Worm (Caenorhabditis elegans): ENCODE results near the gene C16D9.3.

Gene C16D9.3

ce11 chrV:8223417-8223816 is 16.4 kb downstream of the C16D9.3 start (continued):
- TF ChIP-seq cebp-2 (GFP tag; IDR thresholded peaks at IDR 0.05): 0 out of 2 replicates have a peak, but pooled peaks have one; percentile 57
- no peak for TF ChIP-seq F55B11.4 (tag; optimal IDR thresholded peaks at IDR 0.05; ENCODE audit: borderline replicate concordance, insufficient read depth)
- no peak for TF ChIP-seq T26A5.8 (tag; optimal IDR thresholded peaks at IDR 0.05)
- no peak for TF ChIP-seq C17E4.6 (GFP tag; IDR thresholded peaks at IDR 0.05)
- TF ChIP-seq ceh-79 (tag; optimal IDR thresholded peaks at IDR 0.05): peak; percentile 28
- TF ChIP-seq nhr-80 (tag; optimal IDR thresholded peaks at IDR 0.05): no peak
- no peak for TF ChIP-seq F52B5.7 (tag; optimal IDR thresholded peaks at IDR 0.05)
- no peak for TF ChIP-seq B0019.2 (GFP tag; conservative IDR thresholded peaks at IDR 0.05)
- TF ChIP-seq egl-44 (GFP tag; IDR thresholded peaks at IDR 0.05): no peak
- TF ChIP-seq attf-5 (GFP tag; optimal IDR thresholded peaks at IDR 0.05): no peak
- no peak for TF ChIP-seq nhr-27 (tag; optimal IDR thresholded peaks at IDR 0.05)
- TF ChIP-seq Y53G8AR.9 (GFP tag; conservative IDR thresholded peaks at IDR 0.05): no peak
- no peak for TF ChIP-seq nhr-120 (GFP tag; IDR thresholded peaks at IDR 0.05)
- peak; percentile 80 for TF ChIP-seq hrde-1 (tag; optimal IDR thresholded peaks at IDR 0.05; ENCODE audit: borderline replicate concordance)
- TF ChIP-seq aptf-2 (GFP tag; conservative IDR thresholded peaks at IDR 0.05): no peak
- TF ChIP-seq tlf-1 (GFP tag; optimal IDR thresholded peaks at IDR 0.05): no peak
- TF ChIP-seq D2030.7 (GFP tag; IDR thresholded peaks at IDR 0.05): peak; percentile 28; the same call in 1 of the 2 replicates
- TF ChIP-seq ceh-27 (GFP tag; optimal IDR thresholded peaks at IDR 0.05): no peak
- no peak for TF ChIP-seq F22D6.2 (tag; optimal IDR thresholded peaks at IDR 0.05)
- no peak for TF ChIP-seq lin-35 (GFP tag; optimal IDR thresholded peaks at IDR 0.05)
- no peak for TF ChIP-seq C06A6.2 (GFP tag; conservative IDR thresholded peaks at IDR 0.05)
- TF ChIP-seq ztf-6 (GFP tag; IDR thresholded peaks at IDR 0.05): no peak
- no peak for TF ChIP-seq F57C9.4 (tag; optimal IDR thresholded peaks at IDR 0.05)
- no peak for TF ChIP-seq nhr-179 (tag; optimal IDR thresholded peaks at IDR 0.05)
- no peak for TF ChIP-seq aptf-3 (GFP tag; IDR thresholded peaks at IDR 0.05)
- no peak for TF ChIP-seq dpl-1 (GFP tag; optimal IDR thresholded peaks at IDR 0.05)
- no peak for TF ChIP-seq B0261.1 (tag; optimal IDR thresholded peaks at IDR 0.05)
- peak; percentile 43 for TF ChIP-seq athp-1 (tag; optimal IDR thresholded peaks at IDR 0.05)
- peak; percentile 64; the same call in 1 of the 2 replicates for TF ChIP-seq lin-26 (GFP tag; IDR thresholded peaks at IDR 0.05)
- TF ChIP-seq Y67H2A.10 (GFP tag; conservative IDR thresholded peaks at IDR 0.05): no peak
- no peak for TF ChIP-seq fkh-3 (tag; optimal IDR thresholded peaks at IDR 0.05)
- TF ChIP-seq ZK185.1 (tag; optimal IDR thresholded peaks at IDR 0.05; ENCODE audit: poor library complexity, severe bottlenecking): no peak
- TF ChIP-seq lin-54 (GFP tag; optimal IDR thresholded peaks at IDR 0.05): no peak
- no peak for TF ChIP-seq hlh-26 (GFP tag; conservative IDR thresholded peaks at IDR 0.05)
- no peak for TF ChIP-seq tbx-9 (tag; optimal IDR thresholded peaks at IDR 0.05; ENCODE audit: borderline replicate concordance)
- no peak for TF ChIP-seq unc-62 (GFP tag; optimal IDR thresholded peaks at IDR 0.05)

- no peak for TF ChIP-seq B0336.3 (GFP tag; IDR thresholded peaks at IDR 0.05)
- no peak for TF ChIP-seq hmg-1.2 (GFP tag; IDR thresholded peaks at IDR 0.05)
- no peak for TF ChIP-seq repo-1 (tag; optimal IDR thresholded peaks at IDR 0.05)
- no peak for TF ChIP-seq K11D2.4 (GFP tag; IDR thresholded peaks at IDR 0.05)
- no peak for TF ChIP-seq nfya-2 (GFP tag; IDR thresholded peaks at IDR 0.05)
- no peak for TF ChIP-seq T26A5.8 (tag; optimal IDR thresholded peaks at IDR 0.05)
- no peak for TF ChIP-seq hmg-20 (GFP tag; IDR thresholded peaks at IDR 0.05)
- no peak for TF ChIP-seq madf-6 (GFP tag; IDR thresholded peaks at IDR 0.05)
- no peak for TF ChIP-seq Y53F4B.3 (GFP tag; IDR thresholded peaks at IDR 0.05)
- TF ChIP-seq efl-1 (GFP tag; optimal IDR thresholded peaks at IDR 0.05): peak; percentile 36
- TF ChIP-seq ztf-18 (tag; optimal IDR thresholded peaks at IDR 0.05): no peak
- peak; percentile 11 for TF ChIP-seq snpc-4 (GFP tag; optimal IDR thresholded peaks at IDR 0.05)
- peak in 1 of 4 experiments; percentile 30 for TF ChIP-seq snpc-4 (tag; optimal IDR thresholded peaks at IDR 0.05)
- TF ChIP-seq attf-3 (GFP tag; conservative IDR thresholded peaks at IDR 0.05): peak; percentile 94
- TF ChIP-seq lsl-1 (GFP tag; optimal IDR thresholded peaks at IDR 0.05): no peak
- TF ChIP-seq athp-1 (tag; optimal IDR thresholded peaks at IDR 0.05): no peak
- no peak for TF ChIP-seq bed-2 (GFP tag; IDR thresholded peaks at IDR 0.05)
- TF ChIP-seq lin-26 (GFP tag; IDR thresholded peaks at IDR 0.05): no peak
These were observed 18.7 kb downstream of the C16D9.3 start, which contains the start of the genes cogc-6 and air-1 for ce11 chrV:8221083-8221538. cogc-6 (minus strand) TSS chrV:8221316. air-1 (plus strand) TSS chrV:8221488.

Data from whole organism, young adult.